Worm (Caenorhabditis elegans) whole organism, L4 larva: ENCODE data around the gene F58D2.2.
A peak's percentile ranks its signal among the peaks of the same experiment; 100 is the strongest.

Experiments
- D1046.2 ChIP-seq: fragments of 200-800 bp; sonication (Bioruptor generic); IDR thresholded peaks from 2 replicates; pipeline ENCODE4 v1.3.6; 2022; ENCODE audit warnings: missing genetic modification characterization, missing compliant biosample characterization
- F37D6.2 ChIP-seq: sonication (generic microtip); optimal IDR thresholded peaks from 2 replicates; lab custom pipeline; 2016; ENCODE audit warnings: mild to moderate bottlenecking, missing genetic modification characterization, missing compliant biosample characterization
- R02D3.7 ChIP-seq: fragments of 150-350 bp; sonication (generic microtip); optimal IDR thresholded peaks from 3 replicates; lab custom pipeline; 2014; ENCODE audit warnings: missing biosample characterization, missing genetic modification characterization
- T20F7.1 ChIP-seq: fragments of 200-800 bp; sonication (Bioruptor generic); optimal IDR thresholded peaks from 2 replicates; lab custom pipeline; 2018; ENCODE audit warnings: mild to moderate bottlenecking, missing genetic modification characterization, missing compliant biosample characterization
- Y105C5A.15 ChIP-seq: fragments of 200-800 bp; sonication (Bioruptor generic); IDR thresholded peaks from 2 replicates; pipeline ENCODE4 v1.3.6; 2022; ENCODE audit warnings: missing genetic modification characterization, missing compliant biosample characterization
- Y5F2A.4 ChIP-seq: fragments of 200-800 bp; sonication (Bioruptor generic); optimal IDR thresholded peaks from 2 replicates; lab custom pipeline; 2018; ENCODE audit warnings: mild to moderate bottlenecking, missing genetic modification characterization, missing compliant biosample characterization
- ZK337.2 ChIP-seq: fragments of 200-800 bp; sonication (Bioruptor generic); IDR thresholded peaks from 2 replicates; pipeline ENCODE4 v1.3.6; 2022; ENCODE audit warnings: missing genetic modification reagents, missing genetic modification characterization, missing compliant biosample characterization
- ama-1 ChIP-seq: fragments of 150-350 bp; optimal IDR thresholded peaks from 2 replicates; lab custom pipeline; 2014; ENCODE audit warnings: inconsistent platforms, mixed read lengths
- arid-1 ChIP-seq: fragments of 200-800 bp; sonication (Bioruptor generic); conservative IDR thresholded peaks from 2 replicates; pipeline ENCODE4 v1.3.6; 2022; ENCODE audit warnings: missing genetic modification reagents, missing genetic modification characterization, missing compliant biosample characterization
- attf-4 ChIP-seq: sonication (generic microtip); optimal IDR thresholded peaks from 3 replicates; lab custom pipeline; 2017; ENCODE audit warnings: missing biosample characterization, missing genetic modification characterization
- ceh-20 ChIP-seq: fragments of 200-800 bp; sonication (Bioruptor generic); IDR thresholded peaks from 2 replicates; pipeline ENCODE4 v1.3.6; 2022; ENCODE audit warnings: missing genetic modification reagents, missing genetic modification characterization, missing compliant biosample characterization
- ceh-28 ChIP-seq: fragments of 150-350 bp; optimal IDR thresholded peaks from 2 replicates; lab custom pipeline; 2014; ENCODE audit warnings: missing biosample characterization, missing genetic modification reagents, missing genetic modification characterization
- ceh-62 ChIP-seq: sonication (generic microtip); optimal IDR thresholded peaks from 2 replicates; lab custom pipeline; 2017; ENCODE audit warnings: missing biosample characterization, missing genetic modification characterization
- ceh-82 ChIP-seq: sonication (generic microtip); optimal IDR thresholded peaks from 2 replicates; lab custom pipeline; 2017; ENCODE audit warnings: missing biosample characterization, missing genetic modification characterization
- daf-12 ChIP-seq: fragments of 150-350 bp; optimal IDR thresholded peaks from 2 replicates; lab custom pipeline; 2014; ENCODE audit warnings: missing biosample characterization, missing genetic modification reagents, missing genetic modification characterization
- daf-19 ChIP-seq: fragments of 200-800 bp; sonication (Bioruptor generic); conservative IDR thresholded peaks from 2 replicates; pipeline ENCODE4 v1.3.6; 2022; ENCODE audit warnings: missing genetic modification characterization, missing compliant biosample characterization
- dmd-6 ChIP-seq: fragments of 200-800 bp; sonication (Bioruptor generic); IDR thresholded peaks from 2 replicates; pipeline ENCODE4 v1.3.6; 2022; ENCODE audit warnings: missing genetic modification reagents, missing genetic modification characterization, missing compliant biosample characterization
- dpl-1 ChIP-seq: fragments of 150-350 bp; optimal IDR thresholded peaks from 2 replicates; lab custom pipeline; 2014; ENCODE audit warnings: missing biosample characterization, missing genetic modification reagents, missing genetic modification characterization
- egl-27 ChIP-seq: sonication (generic microtip); optimal IDR thresholded peaks from 3 replicates; lab custom pipeline; 2017; ENCODE audit warnings: missing biosample characterization, missing genetic modification reagents, missing genetic modification characterization
- egl-43 ChIP-seq: fragments of 200-800 bp; sonication (Bioruptor generic); IDR thresholded peaks from 2 replicates; pipeline ENCODE4 v1.3.6; 2022; ENCODE audit warnings: missing genetic modification reagents, missing genetic modification characterization, missing compliant biosample characterization
- hif-1 ChIP-seq, 2 experiments: sonication (generic microtip); optimal IDR thresholded peaks; 2 replicates each; lab custom pipeline; 2016 to 2017; ENCODE audit warnings: missing compliant biosample characterization in 2 of 2, missing genetic modification characterization in 2 of 2, missing genetic modification reagents in 2 of 2, missing genotype in 2 of 2, mild to moderate bottlenecking in 1 of 2
- hlh-11 ChIP-seq: fragments of 200-800 bp; sonication (Bioruptor generic); optimal IDR thresholded peaks from 2 replicates; lab custom pipeline; 2018; ENCODE audit warnings: mild to moderate bottlenecking, missing genetic modification characterization, missing compliant biosample characterization
- jun-1 ChIP-seq: fragments of 150-350 bp; optimal IDR thresholded peaks from 2 replicates; lab custom pipeline; 2014; ENCODE audit warnings: missing biosample characterization, missing genetic modification reagents, missing genetic modification characterization
- lin-1 ChIP-seq: fragments of 200-800 bp; sonication (Bioruptor generic); IDR thresholded peaks from 2 replicates; pipeline ENCODE4 v1.3.6; 2022; ENCODE audit warnings: missing genetic modification reagents, missing genetic modification characterization, missing compliant biosample characterization
- lin-13 ChIP-seq: fragments of 150-350 bp; optimal IDR thresholded peaks from 2 replicates; lab custom pipeline; 2014; ENCODE audit warnings: missing biosample characterization, missing genetic modification reagents, missing genetic modification characterization
- lin-15B ChIP-seq: fragments of 150-350 bp; sonication (generic microtip); optimal IDR thresholded peaks from 3 replicates; lab custom pipeline; 2014; ENCODE audit warnings: missing biosample characterization, missing genetic modification characterization
- lin-38 ChIP-seq: fragments of 200-800 bp; sonication (Bioruptor generic); IDR thresholded peaks from 2 replicates; pipeline ENCODE4 v1.3.6; 2022; ENCODE audit warnings: missing genetic modification reagents, missing genetic modification characterization, missing compliant biosample characterization
- lsy-2 ChIP-seq, 2 experiments: fragments of 150-350 bp in 1 of 2; sonication (generic microtip) in 1 of 2; optimal IDR thresholded peaks; 2 replicates each; lab custom pipeline; 2014 to 2017; ENCODE audit warnings: missing biosample characterization in 2 of 2, missing genetic modification characterization in 2 of 2
- madf-5 ChIP-seq, 2 experiments: fragments of 200-800 bp; sonication (Bioruptor generic); IDR thresholded peaks; 2 replicates each; pipeline ENCODE4 v1.3.6; 2022; ENCODE audit warnings: missing compliant biosample characterization in 2 of 2, missing genetic modification characterization in 2 of 2
- mes-2 ChIP-seq: sonication (generic microtip); optimal IDR thresholded peaks from 2 replicates; lab custom pipeline; 2016; ENCODE audit warnings: missing genotype, mild to moderate bottlenecking, missing genetic modification characterization, missing compliant biosample characterization; ENCODE audit not compliant: poor library complexity, severe bottlenecking
- mxl-2 ChIP-seq: fragments of 200-800 bp; sonication (Bioruptor generic); conservative IDR thresholded peaks from 2 replicates; pipeline ENCODE4 v1.3.6; 2022; ENCODE audit warnings: missing genetic modification reagents, missing genetic modification characterization, missing compliant biosample characterization
- nhr-237 ChIP-seq: sonication (generic microtip); optimal IDR thresholded peaks from 2 replicates; lab custom pipeline; 2017; ENCODE audit warnings: missing biosample characterization, missing genetic modification characterization
- nhr-25 ChIP-seq: sonication (generic microtip); optimal IDR thresholded peaks from 2 replicates; lab custom pipeline; 2017; ENCODE audit warnings: missing genetic modification characterization, mild to moderate bottlenecking, missing compliant biosample characterization, antibody characterized with exemption, moderate library complexity, borderline replicate concordance; ENCODE audit not compliant: insufficient read depth
- nhr-41 ChIP-seq: fragments of 200-800 bp; sonication (Bioruptor generic); IDR thresholded peaks from 2 replicates; pipeline ENCODE4 v1.3.6; 2022; ENCODE audit warnings: missing genetic modification reagents, missing genetic modification characterization, missing compliant biosample characterization
- nhr-42 ChIP-seq: fragments of 200-800 bp; sonication (Bioruptor generic); IDR thresholded peaks from 2 replicates; pipeline ENCODE4 v1.3.6; 2022; ENCODE audit warnings: missing genetic modification characterization, missing compliant biosample characterization
- nhr-6 ChIP-seq: fragments of 150-350 bp; optimal IDR thresholded peaks from 2 replicates; lab custom pipeline; 2014; ENCODE audit warnings: missing biosample characterization, missing genetic modification characterization
- nhr-76 ChIP-seq: fragments of 150-350 bp; optimal IDR thresholded peaks from 2 replicates; lab custom pipeline; 2014; ENCODE audit warnings: missing biosample characterization, missing genetic modification characterization
- nhr-77 ChIP-seq: fragments of 150-350 bp; optimal IDR thresholded peaks from 2 replicates; lab custom pipeline; 2014; ENCODE audit warnings: missing biosample characterization, missing genetic modification characterization
- php-3 ChIP-seq: fragments of 200-800 bp; sonication (Bioruptor generic); IDR thresholded peaks from 2 replicates; pipeline ENCODE4 v1.3.6; 2022; ENCODE audit warnings: missing genetic modification reagents, missing genetic modification characterization, missing compliant biosample characterization
- sdz-12 ChIP-seq: fragments of 200-800 bp; sonication (Bioruptor generic); optimal IDR thresholded peaks from 2 replicates; lab custom pipeline; 2018; ENCODE audit warnings: mild to moderate bottlenecking, missing genetic modification characterization, missing compliant biosample characterization
- set-16 ChIP-seq: fragments of 200-800 bp; sonication (Bioruptor generic); IDR thresholded peaks from 2 replicates; pipeline ENCODE4 v1.3.6; 2022; ENCODE audit warnings: missing genetic modification reagents, missing genetic modification characterization, missing compliant biosample characterization
- skn-1 ChIP-seq: fragments of 150-350 bp; optimal IDR thresholded peaks from 2 replicates; lab custom pipeline; 2014; ENCODE audit warnings: missing biosample characterization, missing genetic modification characterization
- snpc-4 ChIP-seq: fragments of 150-350 bp; optimal IDR thresholded peaks from 2 replicates; lab custom pipeline; 2014; ENCODE audit warnings: missing biosample characterization, missing genetic modification characterization
- spr-3 ChIP-seq: fragments of 200-800 bp; sonication (Bioruptor generic); optimal IDR thresholded peaks from 2 replicates; lab custom pipeline; 2018; ENCODE audit warnings: mild to moderate bottlenecking, missing genetic modification characterization, missing compliant biosample characterization
- tag-97 ChIP-seq: fragments of 200-800 bp; sonication (Bioruptor generic); IDR thresholded peaks from 2 replicates; pipeline ENCODE4 v1.3.6; 2022; ENCODE audit warnings: missing genetic modification characterization, missing compliant biosample characterization
- unc-39 ChIP-seq: sonication (generic microtip); optimal IDR thresholded peaks from 2 replicates; lab custom pipeline; 2017; ENCODE audit warnings: missing biosample characterization, missing genetic modification characterization
- vab-7 ChIP-seq: fragments of 200-800 bp; sonication (Bioruptor generic); IDR thresholded peaks from 2 replicates; pipeline ENCODE4 v1.3.6; 2022; ENCODE audit warnings: missing genetic modification reagents, missing genetic modification characterization, missing compliant biosample characterization
- zfp-2 ChIP-seq: sonication (generic microtip); optimal IDR thresholded peaks from 2 replicates; lab custom pipeline; 2016; ENCODE audit warnings: mild to moderate bottlenecking, missing genetic modification characterization, missing compliant biosample characterization
- zip-11 ChIP-seq: fragments of 200-800 bp; sonication (Bioruptor generic); IDR thresholded peaks from 2 replicates; pipeline ENCODE4 v1.3.6; 2022; ENCODE audit warnings: missing genetic modification characterization, missing compliant biosample characterization
- zip-2 ChIP-seq: fragments of 150-350 bp; optimal IDR thresholded peaks from 2 replicates; lab custom pipeline; 2014; ENCODE audit warnings: missing biosample characterization, missing genetic modification characterization
- ztf-7 ChIP-seq: fragments of 150-350 bp; optimal IDR thresholded peaks from 2 replicates; lab custom pipeline; 2014; ENCODE audit warnings: missing biosample characterization, missing genetic modification characterization

F58D2.2 gene

DNA sequence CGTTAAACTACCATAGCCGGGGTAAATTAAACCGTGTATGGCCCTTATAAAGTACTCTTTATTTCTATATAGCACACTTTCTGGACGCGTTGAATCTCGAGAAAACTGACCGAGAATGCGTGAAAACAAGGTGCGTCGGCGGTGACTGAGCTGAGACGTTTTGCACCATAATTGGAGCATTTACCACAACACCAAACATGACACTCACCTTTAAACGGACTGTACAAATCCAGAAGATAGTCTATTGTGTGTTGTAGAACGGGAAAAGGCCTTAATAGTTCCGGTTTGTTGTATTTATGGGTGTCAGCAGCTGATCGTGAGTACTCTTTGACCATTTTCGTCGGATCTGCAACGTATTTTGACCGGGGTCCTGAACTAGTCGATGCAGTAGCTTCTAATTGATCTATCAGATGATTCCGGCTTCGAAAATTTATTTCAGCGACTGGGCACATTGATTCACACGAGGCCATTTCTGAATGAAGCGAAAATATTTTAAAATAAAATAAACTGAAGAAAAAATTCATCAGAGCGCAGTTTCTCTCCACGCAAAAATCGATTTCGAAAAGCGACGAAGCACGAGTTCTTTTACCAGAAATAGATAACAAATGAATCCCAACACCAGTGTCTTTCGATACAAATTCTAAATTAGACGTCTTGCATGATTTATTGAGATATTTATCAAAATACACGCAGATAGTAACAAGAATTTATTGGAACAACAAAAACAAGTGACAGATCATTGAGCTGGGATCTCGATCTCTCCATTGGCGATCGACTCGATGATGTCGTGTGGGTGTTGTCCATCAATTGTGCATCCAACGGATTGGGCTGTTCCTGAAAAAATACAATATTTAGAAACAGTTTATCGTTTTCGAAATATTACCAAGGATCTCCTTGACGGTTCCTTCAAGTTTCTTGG is 49.6 kb downstream of the F58D2.2 start, which contains the start of gene tag-115 (continued):
- TF ChIP-seq zip-11 (GFP tag; lab: Robert Waterston, UW) (no peak), dpl-1 (no peak), set-16 (no peak), lsy-2 (tag; optimal IDR thresholded peaks at IDR 0.05; lab: Kevin White, UChicago) (peak in 1 of 2 experiments; percentile 66), ama-1 (lab: Kevin White, UChicago) (peak; percentile 70), attf-4 (no peak), nhr-237 (tag; lab: Kevin White, UChicago) (no peak), zip-2 (tag; lab: Kevin White, UChicago) (no peak), nhr-76 (no peak), Y5F2A.4 (GFP tag; lab: Kevin White, UChicago) (peak; percentile 8), daf-19 (GFP tag; lab: Robert Waterston, UW) (0 out of 2 replicates have a peak, but pooled peaks have one; percentile 57), nhr-6 (no peak), lin-1 (GFP tag; lab: Robert Waterston, UW) (peak; percentile 53; the same call in 1 of the 2 replicates), ztf-7 (tag; lab: Kevin White, UChicago) (peak; percentile 6), hlh-11 (tag; lab: Kevin White, UChicago) (no peak), nhr-25 (tag; lab: Kevin White, UChicago) (peak; percentile 9), nhr-77 (tag; lab: Kevin White, UChicago) (no peak), sdz-12 (no peak), ceh-28 (no peak), nhr-42 (GFP tag; lab: Robert Waterston, UW) (no peak), hif-1 (tag; optimal IDR thresholded peaks at IDR 0.05; lab: Kevin White, UChicago) (no peak), php-3 (no peak), F37D6.2 (tag; lab: Kevin White, UChicago) (no peak), daf-12 (tag; lab: Kevin White, UChicago) (no peak), ceh-82 (tag; lab: Kevin White, UChicago) (no peak), madf-5 (GFP tag; IDR thresholded peaks at IDR 0.05; lab: Robert Waterston, UW) (no peak), lin-38 (GFP tag; lab: Robert Waterston, UW) (peak; percentile 85), skn-1 (tag; lab: Kevin White, UChicago) (no peak), vab-7 (GFP tag; lab: Robert Waterston, UW) (no peak), mes-2 (peak; percentile 61), lin-15B (no peak), D1046.2 (GFP tag; lab: Robert Waterston, UW) (no peak), arid-1 (GFP tag; lab: Robert Waterston, UW) (peak; percentile 83), egl-27 (tag; lab: Kevin White, UChicago) (no peak), ZK337.2 (GFP tag; lab: Robert Waterston, UW) (no peak), zfp-2 (no peak), ceh-20 (GFP tag; lab: Robert Waterston, UW) (no peak), jun-1 (tag; lab: Kevin White, UChicago) (no peak), mxl-2 (GFP tag; lab: Robert Waterston, UW) (no peak), tag-97 (GFP tag; lab: Robert Waterston, UW) (no peak), ceh-62 (no peak), lin-13 (GFP tag; lab: Kevin White, UChicago) (peak; percentile 23), snpc-4 (tag; lab: Kevin White, UChicago) (no peak), Y105C5A.15 (GFP tag; lab: Robert Waterston, UW) (no peak), R02D3.7 (no peak), dmd-6 (no peak), unc-39 (tag; lab: Kevin White, UChicago) (no peak), egl-43 (GFP tag; lab: Robert Waterston, UW) (no peak), T20F7.1 (GFP tag; lab: Kevin White, UChicago) (no peak), nhr-41 (GFP tag; lab: Robert Waterston, UW) (no peak), spr-3 (GFP tag; lab: Kevin White, UChicago) (no peak)
